Fruit fly (Drosophila melanogaster) whole organism, prepupa: ENCODE data around the gene PMP34.

Experiments used
- Blimp-1 ChIP-seq: fragments of 200-800 bp; sonication (Bioruptor generic); optimal IDR thresholded peaks from 3 replicates; lab custom pipeline; 2017; ENCODE audit warnings: missing biosample characterization, missing genetic modification characterization, mild to moderate bottlenecking, moderate library complexity, missing genetic modification reagents
- CG10631 ChIP-seq: fragments of 200-800 bp; sonication (Bioruptor generic); optimal IDR thresholded peaks from 2 replicates; lab custom pipeline; 2016; ENCODE audit warnings: missing biosample characterization, missing genetic modification characterization
- CG10669 ChIP-seq: fragments of 200-800 bp; sonication (Bioruptor generic); optimal IDR thresholded peaks from 3 replicates; lab custom pipeline; 2018; ENCODE audit warnings: missing biosample characterization, mild to moderate bottlenecking, missing genetic modification characterization, moderate library complexity
- CG11294 ChIP-seq: fragments of 200-800 bp; sonication (Bioruptor generic); IDR thresholded peaks from 2 replicates; pipeline ENCODE4 v1.3.6; 2022; ENCODE audit warnings: missing biosample characterization, missing genetic modification characterization
- CG11762 ChIP-seq: fragments of 200-800 bp; sonication (Bioruptor generic); optimal IDR thresholded peaks from 3 replicates; lab custom pipeline; 2016; ENCODE audit warnings: missing biosample characterization, missing genetic modification characterization; ENCODE audit not compliant: insufficient read depth
- CG11902 ChIP-seq: fragments of 200-800 bp; sonication (Bioruptor generic); optimal IDR thresholded peaks from 3 replicates; lab custom pipeline; 2016; ENCODE audit warnings: missing biosample characterization, missing genetic modification characterization
- CG15336 ChIP-seq: fragments of 200-800 bp; sonication (Bioruptor generic); IDR thresholded peaks from 2 replicates; pipeline ENCODE4 v1.3.6; 2022; ENCODE audit warnings: missing biosample characterization, missing genetic modification characterization
- CG1621 ChIP-seq: fragments of 200-800 bp; sonication (Bioruptor generic); optimal IDR thresholded peaks from 3 replicates; lab custom pipeline; 2018; ENCODE audit warnings: missing biosample characterization, mild to moderate bottlenecking, missing genetic modification characterization
- CG3032 ChIP-seq: fragments of 200-800 bp; optimal IDR thresholded peaks from 2 replicates; lab custom pipeline; 2019; ENCODE audit warnings: missing biosample characterization, mild to moderate bottlenecking, missing genetic modification characterization, moderate library complexity
- CG31627 ChIP-seq: fragments of 200-800 bp; sonication (Bioruptor generic); optimal IDR thresholded peaks from 3 replicates; lab custom pipeline; 2016; ENCODE audit warnings: missing biosample characterization, missing genetic modification characterization
- CG32006 ChIP-seq: fragments of 200-800 bp; sonication (Bioruptor generic); optimal IDR thresholded peaks from 3 replicates; lab custom pipeline; 2017; ENCODE audit warnings: missing biosample characterization, mild to moderate bottlenecking, missing genetic modification characterization
- CG34406 ChIP-seq: fragments of 200-800 bp; sonication (Bioruptor generic); optimal IDR thresholded peaks from 3 replicates; lab custom pipeline; 2016; ENCODE audit warnings: missing biosample characterization, missing genetic modification characterization
- CG3919 ChIP-seq: fragments of 200-800 bp; sonication (Bioruptor generic); optimal IDR thresholded peaks from 3 replicates; lab custom pipeline; 2016; ENCODE audit warnings: missing biosample characterization, missing genetic modification characterization
- CG4318 ChIP-seq: fragments of 200-800 bp; sonication (Bioruptor generic); optimal IDR thresholded peaks from 3 replicates; lab custom pipeline; 2017; ENCODE audit warnings: missing biosample characterization, mild to moderate bottlenecking, missing genetic modification characterization
- CG6163 ChIP-seq: fragments of 200-800 bp; sonication (Bioruptor generic); IDR thresholded peaks from 3 replicates; pipeline ENCODE4 v1.3.6; 2022; ENCODE audit warnings: missing biosample characterization, missing genetic modification characterization
- CG6792 ChIP-seq: fragments of 200-800 bp; sonication (Bioruptor generic); optimal IDR thresholded peaks from 3 replicates; lab custom pipeline; 2016; ENCODE audit warnings: missing biosample characterization, missing genetic modification characterization
- CG6808 ChIP-seq: fragments of 200-800 bp; sonication (Bioruptor generic); optimal IDR thresholded peaks from 3 replicates; lab custom pipeline; 2017; ENCODE audit warnings: missing biosample characterization, missing genetic modification characterization, mild to moderate bottlenecking, moderate library complexity, missing genetic modification reagents
- CG6854 ChIP-seq: fragments of 200-800 bp; sonication (Bioruptor generic); optimal IDR thresholded peaks from 2 replicates; lab custom pipeline; 2017; ENCODE audit warnings: missing biosample characterization, mild to moderate bottlenecking, missing genetic modification characterization
- CG8119 ChIP-seq: fragments of 200-800 bp; sonication (Bioruptor generic); IDR thresholded peaks from 3 replicates; pipeline ENCODE4 v1.3.6; 2022; ENCODE audit warnings: missing biosample characterization, missing genetic modification characterization
- CG8319 ChIP-seq: fragments of 200-800 bp; sonication (Bioruptor generic); optimal IDR thresholded peaks from 3 replicates; lab custom pipeline; 2016; ENCODE audit warnings: missing biosample characterization, missing genetic modification characterization
- Eip75B ChIP-seq: fragments of 200-800 bp; sonication (Bioruptor generic); optimal IDR thresholded peaks from 3 replicates; lab custom pipeline; 2016; ENCODE audit warnings: missing biosample characterization, missing genetic modification characterization
- Eip78C ChIP-seq: fragments of 200-800 bp; sonication (Bioruptor generic); peaks from one replicate; lab custom pipeline; 2016; ENCODE audit warnings: missing biosample characterization, missing genetic modification characterization
- Ets21C ChIP-seq: fragments of 200-800 bp; sonication (Bioruptor generic); optimal IDR thresholded peaks from 3 replicates; lab custom pipeline; 2016; ENCODE audit warnings: missing biosample characterization, missing genetic modification characterization
- Ets96B ChIP-seq: fragments of 200-800 bp; optimal IDR thresholded peaks from 2 replicates; lab custom pipeline; 2019; ENCODE audit warnings: missing biosample characterization, mild to moderate bottlenecking, missing genetic modification characterization, moderate library complexity
- Hr38 ChIP-seq: sonication (Bioruptor generic); optimal IDR thresholded peaks from 2 replicates; lab custom pipeline; 2016; ENCODE audit warnings: missing biosample characterization, missing genetic modification characterization
- Hr4 ChIP-seq: fragments of 200-800 bp; sonication (Bioruptor generic); optimal IDR thresholded peaks from 3 replicates; lab custom pipeline; 2016; ENCODE audit warnings: missing biosample characterization, missing genetic modification characterization
- Lpt ChIP-seq: fragments of 200-800 bp; sonication (Bioruptor generic); optimal IDR thresholded peaks from 3 replicates; lab custom pipeline; 2016; ENCODE audit warnings: missing biosample characterization, missing genetic modification characterization
- Met ChIP-seq: fragments of 200-800 bp; sonication (Bioruptor generic); optimal IDR thresholded peaks from 3 replicates; lab custom pipeline; 2016; ENCODE audit warnings: missing biosample characterization, missing genetic modification characterization
- OdsH ChIP-seq: fragments of 200-800 bp; sonication (Bioruptor generic); optimal IDR thresholded peaks from 3 replicates; lab custom pipeline; 2016; ENCODE audit warnings: missing biosample characterization, missing genetic modification characterization
- Sox102F ChIP-seq: fragments of 200-800 bp; sonication (Bioruptor generic); optimal IDR thresholded peaks from 2 replicates; lab custom pipeline; 2016; ENCODE audit warnings: missing biosample characterization, mild to moderate bottlenecking, missing genetic modification characterization
- Sox14 ChIP-seq: fragments of 200-800 bp; sonication (Bioruptor generic); optimal IDR thresholded peaks from 3 replicates; lab custom pipeline; 2016; ENCODE audit warnings: missing biosample characterization, missing genetic modification characterization
- Sox15 ChIP-seq: fragments of 200-800 bp; sonication (Bioruptor generic); optimal IDR thresholded peaks from 3 replicates; lab custom pipeline; 2016; ENCODE audit warnings: missing biosample characterization, missing genetic modification characterization
- achi ChIP-seq: fragments of 200-800 bp; sonication (Bioruptor generic); optimal IDR thresholded peaks from 3 replicates; lab custom pipeline; 2016; ENCODE audit warnings: missing biosample characterization, missing genetic modification characterization
- acj6 ChIP-seq: fragments of 200-800 bp; sonication (Bioruptor generic); optimal IDR thresholded peaks from 3 replicates; lab custom pipeline; 2016; ENCODE audit warnings: missing biosample characterization, missing genetic modification characterization
- cyc ChIP-seq: fragments of 200-800 bp; sonication (Bioruptor generic); optimal IDR thresholded peaks from 3 replicates; lab custom pipeline; 2016; ENCODE audit warnings: missing biosample characterization, missing genetic modification characterization
- dac ChIP-seq: fragments of 200-800 bp; sonication (Bioruptor generic); optimal IDR thresholded peaks from 2 replicates; lab custom pipeline; 2017; ENCODE audit warnings: missing biosample characterization, mild to moderate bottlenecking, missing genetic modification characterization
- eg ChIP-seq: fragments of 200-800 bp; sonication (Bioruptor generic); IDR thresholded peaks from 3 replicates; pipeline ENCODE4 v1.3.6; 2022; ENCODE audit warnings: missing biosample characterization, missing genetic modification characterization
- esn ChIP-seq: fragments of 200-800 bp; sonication (Bioruptor generic); optimal IDR thresholded peaks from 2 replicates; lab custom pipeline; 2016; ENCODE audit warnings: missing biosample characterization, mild to moderate bottlenecking, missing genetic modification characterization, moderate library complexity
- fd59A ChIP-seq: fragments of 200-800 bp; sonication (Bioruptor generic); optimal IDR thresholded peaks from 2 replicates; lab custom pipeline; 2017; ENCODE audit warnings: missing biosample characterization, mild to moderate bottlenecking, missing genetic modification characterization, missing genetic modification reagents
- fd85E ChIP-seq: fragments of 200-800 bp; sonication (Bioruptor generic); optimal IDR thresholded peaks from 3 replicates; lab custom pipeline; 2016; ENCODE audit warnings: missing biosample characterization, missing genetic modification characterization
- fkh ChIP-seq: fragments of 200-800 bp; sonication (Bioruptor generic); optimal IDR thresholded peaks from 3 replicates; lab custom pipeline; 2017; ENCODE audit warnings: missing biosample characterization, mild to moderate bottlenecking, missing genetic modification characterization, moderate library complexity
- lz ChIP-seq: fragments of 200-800 bp; sonication (Bioruptor generic); optimal IDR thresholded peaks from 3 replicates; lab custom pipeline; 2016; ENCODE audit warnings: missing biosample characterization, missing genetic modification characterization
- net ChIP-seq: fragments of 200-800 bp; sonication (Bioruptor generic); optimal IDR thresholded peaks from 3 replicates; lab custom pipeline; 2016; ENCODE audit warnings: missing biosample characterization, missing genetic modification characterization
- pdm3 ChIP-seq: fragments of 200-800 bp; sonication (Bioruptor generic); optimal IDR thresholded peaks from 3 replicates; lab custom pipeline; 2016; ENCODE audit warnings: missing biosample characterization, missing genetic modification characterization
- salr ChIP-seq, 2 experiments: fragments of 200-800 bp; sonication (Bioruptor generic); optimal IDR thresholded peaks; 3 replicates each; lab custom pipeline; 2016 to 2018; ENCODE audit warnings: missing biosample characterization in 2 of 2, missing genetic modification characterization in 2 of 2, mild to moderate bottlenecking in 1 of 2
- spab ChIP-seq: fragments of 200-800 bp; sonication (Bioruptor generic); optimal IDR thresholded peaks from 2 replicates; lab custom pipeline; 2017; ENCODE audit warnings: missing biosample characterization, mild to moderate bottlenecking, missing genetic modification characterization, missing genetic modification reagents
- svp ChIP-seq: fragments of 200-800 bp; sonication (Bioruptor generic); peaks from one replicate; lab custom pipeline; 2016; ENCODE audit warnings: missing biosample characterization, missing genetic modification characterization
- topi ChIP-seq: fragments of 200-800 bp; sonication (Bioruptor generic); optimal IDR thresholded peaks from 3 replicates; lab custom pipeline; 2016; ENCODE audit warnings: missing biosample characterization, missing genetic modification characterization
- vri ChIP-seq: fragments of 200-800 bp; sonication (Bioruptor generic); optimal IDR thresholded peaks from 3 replicates; lab custom pipeline; 2016; ENCODE audit warnings: missing biosample characterization, mild to moderate bottlenecking, missing genetic modification characterization

PMP34 gene

DNA sequence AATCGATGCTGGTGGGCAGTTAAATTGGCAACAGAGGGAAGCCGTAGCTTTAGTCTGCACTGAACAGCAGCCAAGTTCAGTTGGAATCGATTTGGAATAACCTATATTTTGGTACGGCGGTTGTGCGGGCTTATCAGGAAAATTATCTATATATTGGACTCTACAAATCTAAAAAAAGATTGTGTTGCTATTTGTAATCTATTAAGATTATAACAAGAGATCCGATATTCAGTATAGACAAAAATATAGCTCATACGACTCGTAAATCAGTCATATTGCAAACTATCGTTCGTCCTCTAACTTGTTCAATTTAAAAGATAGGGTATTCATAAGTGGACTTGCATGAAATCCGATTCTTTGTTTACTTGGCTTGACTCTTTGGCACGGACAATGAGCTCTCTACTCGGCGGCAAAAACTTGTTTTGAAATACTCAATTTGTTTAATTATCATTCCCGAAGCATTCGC is 29.9 kb upstream of the PMP34 start, which contains the start of gene Hexo1 (continued):
- TF ChIP-seq salr (GFP tag; optimal IDR thresholded peaks at IDR 0.05; lab: Kevin White, UChicago) (no peak), CG4318 (no peak), Ets96B (tag; lab: Kevin White, UChicago) (peak; percentile 57), CG6163 (GFP tag; lab: Robert Waterston, UW) (peak; percentile 22; the same call in 1 of the 3 replicates), CG6808 (GFP tag; lab: Kevin White, UChicago) (peak; percentile 72), spab (GFP tag; lab: Kevin White, UChicago) (no peak), net (GFP tag; lab: Kevin White, UChicago) (peak; percentile 73), CG10669 (GFP tag; lab: Kevin White, UChicago) (no peak), esn (GFP tag; lab: Kevin White, UChicago) (peak; percentile 77), OdsH (GFP tag; lab: Kevin White, UChicago) (no peak), cyc (GFP tag; lab: Kevin White, UChicago) (peak; percentile 47), Ets21C (GFP tag; lab: Kevin White, UChicago) (no peak), Blimp-1 (GFP tag; lab: Kevin White, UChicago) (no peak), Sox15 (peak; percentile 18), Sox102F (GFP tag; lab: Kevin White, UChicago) (no peak), CG11294 (GFP tag; lab: Robert Waterston, UW) (no peak), Eip75B (GFP tag; lab: Kevin White, UChicago) (no peak), pdm3 (GFP tag; lab: Kevin White, UChicago) (no peak), CG1621 (tag; lab: Kevin White, UChicago) (peak; percentile 46), CG3919 (peak; percentile 70), fd85E (no peak), CG6792 (GFP tag; lab: Kevin White, UChicago) (peak; percentile 71), CG34406 (GFP tag; lab: Kevin White, UChicago) (peak; percentile 63), CG15336 (GFP tag; lab: Robert Waterston, UW) (peak; percentile 54), eg (0 out of 3 replicates have a peak, but pooled peaks have one; percentile 14), CG3032 (tag; lab: Kevin White, UChicago) (peak; percentile 60), CG6854 (peak; percentile 57), CG11762 (GFP tag; lab: Kevin White, UChicago) (peak; percentile 54), Met (GFP tag; lab: Kevin White, UChicago) (no peak), CG32006 (peak; percentile 71), Lpt (GFP tag; lab: Kevin White, UChicago) (peak; percentile 10), topi (peak; percentile 76), svp (GFP tag; lab: Kevin White, UChicago) (peak; percentile 96), Hr38 (GFP tag; lab: Kevin White, UChicago) (no peak), fd59A (GFP tag; lab: Kevin White, UChicago) (peak; percentile 51)

DNA sequence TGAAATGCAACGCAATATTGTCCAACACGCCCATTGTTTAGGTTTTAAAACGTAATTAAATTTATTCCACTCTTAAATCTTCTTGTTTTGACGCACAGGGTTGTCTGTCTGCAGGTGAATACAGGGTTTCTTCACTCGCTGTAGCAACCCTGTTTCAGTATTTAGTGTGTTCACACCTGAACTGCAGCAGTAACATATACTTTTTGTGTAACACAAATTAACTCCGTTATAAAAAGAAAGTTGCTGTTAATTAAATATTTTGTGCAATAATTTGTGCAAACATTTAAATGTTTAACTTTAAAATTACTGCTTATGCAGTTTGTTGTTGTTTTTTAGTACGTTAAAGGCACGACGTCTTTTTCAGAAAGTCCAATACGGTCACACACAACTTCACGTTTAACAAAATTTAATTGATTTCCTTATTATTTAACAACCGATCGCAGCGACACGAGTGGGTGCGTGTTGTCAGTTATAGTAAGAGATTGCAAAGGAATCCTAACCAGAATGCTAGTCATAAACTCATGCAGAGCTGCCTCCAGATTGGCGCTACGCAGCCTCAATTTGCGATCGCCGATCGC is 26.3 kb upstream of the PMP34 start, which contains the start of the genes CG15012 and Fdx2:
Gene CG15012 (minus strand): TSS at position 127 of the 578 bp plus-strand sequence.
Gene Fdx2 (plus strand): TSS at position 363 of the 578 bp plus-strand sequence.
- TF ChIP-seq CG11762 (GFP tag; lab: Kevin White, UChicago) (no peak), Sox14 (GFP tag; lab: Kevin White, UChicago) (peak; percentile 78), CG34406 (GFP tag; lab: Kevin White, UChicago) (no peak), fkh (GFP tag; lab: Kevin White, UChicago) (no peak), dac (GFP tag; lab: Kevin White, UChicago) (no peak), acj6 (no peak), Eip78C (peak; percentile 21), CG10631 (GFP tag; lab: Kevin White, UChicago) (no peak), CG32006 (no peak), pdm3 (GFP tag; lab: Kevin White, UChicago) (no peak), CG8319 (GFP tag; lab: Kevin White, UChicago) (no peak), net (GFP tag; lab: Kevin White, UChicago) (no peak), CG31627 (GFP tag; lab: Kevin White, UChicago) (peak; percentile 21), CG10669 (GFP tag; lab: Kevin White, UChicago) (no peak), spab (GFP tag; lab: Kevin White, UChicago) (no peak), Sox15 (no peak), CG3032 (tag; lab: Kevin White, UChicago) (peak; percentile 30), Hr4 (no peak), CG11902 (GFP tag; lab: Kevin White, UChicago) (no peak), achi (GFP tag; lab: Kevin White, UChicago) (peak; percentile 6), lz (GFP tag; lab: Kevin White, UChicago) (peak; percentile 33), CG15336 (GFP tag; lab: Robert Waterston, UW) (no peak), CG8119 (GFP tag; lab: Robert Waterston, UW) (no peak), CG3919 (no peak), vri (GFP tag; lab: Kevin White, UChicago) (peak; percentile 57), Ets96B (tag; lab: Kevin White, UChicago) (no peak)
